Worm (Caenorhabditis elegans): ENCODE data around the gene Y39F10C.1.

- TF ChIP-seq flt-1 (GFP tag; IDR thresholded peaks at IDR 0.05) = no peak
- TF ChIP-seq aly-1 (tag; optimal IDR thresholded peaks at IDR 0.05) = no peak
- TF ChIP-seq ama-1 (optimal IDR thresholded peaks at IDR 0.05) = no peak
- no peak for TF ChIP-seq tbx-11 (GFP tag; IDR thresholded peaks at IDR 0.05)
- TF ChIP-seq ceh-13 (GFP tag; optimal IDR thresholded peaks at IDR 0.05) = no peak
- TF ChIP-seq sea-1 (GFP tag; conservative IDR thresholded peaks at IDR 0.05) = no peak
- no peak for TF ChIP-seq B0310.2 (tag; optimal IDR thresholded peaks at IDR 0.05)
- TF ChIP-seq ets-7 (tag; optimal IDR thresholded peaks at IDR 0.05) = no peak
- no peak for TF ChIP-seq tbx-37 (GFP tag; conservative IDR thresholded peaks at IDR 0.05)
These were observed 6.9 kb downstream of the Y39F10C.1 start, which contains the start of gene T02H6.7 for ce11 chrII:682326-682725.
